Fruit fly (Drosophila melanogaster): ENCODE data around the gene CG11756.

DNA sequence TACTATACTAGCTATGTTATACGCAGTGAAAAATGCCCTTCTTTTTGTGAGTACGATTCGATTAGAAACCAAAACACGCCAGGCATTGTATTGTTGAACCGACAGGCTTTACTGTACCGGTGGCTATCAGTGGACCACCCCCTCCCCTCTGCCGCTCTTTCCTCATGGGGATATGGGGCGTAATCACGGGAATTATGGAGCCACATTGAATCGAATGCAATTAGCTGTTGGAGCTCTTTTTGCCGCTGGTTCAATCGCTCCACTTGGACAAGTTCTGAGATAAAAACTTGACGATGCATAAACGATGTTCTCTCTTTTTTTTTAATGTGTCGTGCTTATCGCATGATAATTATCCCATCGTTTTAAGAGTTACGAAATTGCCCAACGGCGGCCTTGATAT, 5.8 kb upstream of the CG11756 start:
- TF ChIP-seq Sox102F (GFP tag; optimal IDR thresholded peaks at IDR 0.05) (no peak), nau (GFP tag; optimal IDR thresholded peaks at IDR 0.05) (no peak), Lpt (GFP tag; optimal IDR thresholded peaks at IDR 0.05) (no peak), CG30403 (GFP tag; optimal IDR thresholded peaks at IDR 0.05) (no peak), HLHmδ (GFP tag; optimal IDR thresholded peaks at IDR 0.05) (no peak), CG17802 (tag; optimal IDR thresholded peaks at IDR 0.05) (no peak), yki (optimal IDR thresholded peaks at IDR 0.05) (no peak), CG7928 (GFP tag; optimal IDR thresholded peaks at IDR 0.05) (no peak)
